Fruit fly (Drosophila melanogaster): ENCODE data around the gene CG13640.

Gene CG13640

dm6 chr3R:24870389-24871048 is 8.6 kb upstream of the CG13640 start, which contains the start of gene CycB3 (continued):
- TF ChIP-seq OdsH (GFP tag; optimal IDR thresholded peaks at IDR 0.05) (no peak), CG11294 (GFP tag; IDR thresholded peaks at IDR 0.05) (no peak), net (GFP tag; optimal IDR thresholded peaks at IDR 0.05) (no peak), CG34406 (GFP tag; optimal IDR thresholded peaks at IDR 0.05) (no peak), CG32006 (GFP tag; optimal IDR thresholded peaks at IDR 0.05) (no peak), CG6276 (GFP tag; optimal IDR thresholded peaks at IDR 0.05) (no peak), CG4318 (GFP tag; optimal IDR thresholded peaks at IDR 0.05) (no peak), CG6808 (GFP tag; optimal IDR thresholded peaks at IDR 0.05) (no peak), CG3032 (tag; optimal IDR thresholded peaks at IDR 0.05) (peak; percentile 14), CG3919 (GFP tag; optimal IDR thresholded peaks at IDR 0.05) (no peak), dsx (GFP tag; optimal IDR thresholded peaks at IDR 0.05; ENCODE audit: poor library complexity, severe bottlenecking) (no peak), svp (GFP tag) (no peak), CG8119 (GFP tag; IDR thresholded peaks at IDR 0.05) (no peak)

DNA sequence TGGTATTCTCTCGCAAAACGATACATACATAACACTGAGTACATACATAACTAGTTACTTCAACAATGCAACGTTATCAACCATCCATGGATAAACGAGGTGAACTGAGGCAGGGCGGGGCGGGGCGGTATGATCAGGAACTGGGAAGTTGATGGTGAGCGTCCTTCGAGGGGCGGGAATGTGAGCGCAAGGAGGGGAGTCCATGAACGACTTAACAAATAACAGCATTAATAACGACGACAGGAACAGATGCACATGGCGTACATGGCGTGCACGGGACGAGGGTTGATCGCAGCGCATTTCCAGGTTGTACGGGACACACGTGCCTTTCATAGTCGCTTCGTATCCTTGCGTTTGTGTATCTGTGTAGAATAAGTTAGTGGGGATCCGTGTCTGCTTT is 6.0 kb upstream of the CG13640 start:
- TF ChIP-seq Gug (GFP tag; IDR thresholded peaks at IDR 0.05) (no peak), CG6276 (GFP tag; optimal IDR thresholded peaks at IDR 0.05) (no peak), Blimp-1 (GFP tag; optimal IDR thresholded peaks at IDR 0.05) (no peak), esn (GFP tag; optimal IDR thresholded peaks at IDR 0.05) (no peak), Sox102F (GFP tag; optimal IDR thresholded peaks at IDR 0.05) (no peak), vri (GFP tag; optimal IDR thresholded peaks at IDR 0.05) (no peak)

- no peak for TF ChIP-seq topi (GFP tag; optimal IDR thresholded peaks at IDR 0.05)
- no peak for TF ChIP-seq achi (GFP tag; optimal IDR thresholded peaks at IDR 0.05)
- TF ChIP-seq salr (GFP tag; optimal IDR thresholded peaks at IDR 0.05): no peak
- no peak for TF ChIP-seq CG1621 (tag; optimal IDR thresholded peaks at IDR 0.05)
- no peak for TF ChIP-seq CG16779 (tag; optimal IDR thresholded peaks at IDR 0.05)
- no peak for TF ChIP-seq Sox14 (GFP tag; optimal IDR thresholded peaks at IDR 0.05)
- TF ChIP-seq ss (GFP tag; optimal IDR thresholded peaks at IDR 0.05): no peak
- no peak for TF ChIP-seq CG34406 (GFP tag; optimal IDR thresholded peaks at IDR 0.05)
- no peak for TF ChIP-seq CG6808 (GFP tag; optimal IDR thresholded peaks at IDR 0.05)
- no peak for TF ChIP-seq CG15336 (GFP tag; IDR thresholded peaks at IDR 0.05)
- no peak for TF ChIP-seq CG7368 (GFP tag; optimal IDR thresholded peaks at IDR 0.05)
Observed at dm6 chr3R:24866976-24867375, 5.0 kb upstream of the CG13640 start.

DNA sequence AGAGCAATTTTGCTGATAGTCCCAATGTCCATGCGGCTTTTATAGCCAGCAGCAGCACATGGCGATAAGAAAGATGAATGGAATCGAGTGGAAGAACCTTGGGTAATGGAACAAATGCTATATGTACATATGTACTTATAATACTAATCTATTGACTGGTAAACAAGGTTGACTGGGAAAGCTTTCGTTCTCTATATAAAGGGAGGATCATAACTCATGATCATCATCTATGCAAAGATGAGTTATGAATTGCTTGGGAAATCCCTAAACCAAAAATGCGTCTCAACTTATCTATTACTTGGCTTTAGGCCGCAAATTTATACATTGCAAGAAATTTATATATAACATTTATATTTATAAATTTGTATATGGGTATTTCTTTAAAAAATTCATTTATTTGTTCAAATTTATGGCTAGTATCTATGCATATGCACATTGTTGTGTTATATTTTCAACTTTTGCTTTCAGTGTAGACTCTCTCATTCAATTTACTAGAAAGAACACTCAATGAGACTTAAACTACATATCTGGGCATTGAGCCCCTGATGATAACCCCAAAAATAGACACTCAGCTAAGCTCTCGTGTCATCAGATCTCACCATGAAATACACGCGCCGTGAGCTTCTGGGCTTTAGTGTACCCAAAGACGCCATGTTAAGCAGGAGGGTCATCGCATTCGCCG is 2.9 kb upstream of the CG13640 start, which contains the start of the genes Srg1 and Elal:
Gene Srg1, minus strand, starts transcription at position 14 of the 682 bp plus-strand sequence.
Gene Elal, plus strand, starts transcription at position 632 of the 682 bp plus-strand sequence.
- TF ChIP-seq net (GFP tag; optimal IDR thresholded peaks at IDR 0.05): no peak
- TF ChIP-seq svp (GFP tag): peak; percentile 65
- 0 out of 3 replicates have a peak, but pooled peaks have one; percentile 29 for TF ChIP-seq eg (GFP tag; IDR thresholded peaks at IDR 0.05)
- TF ChIP-seq Eip78C (GFP tag): peak; percentile 57
- peak; percentile 18 for TF ChIP-seq Ets96B (tag; optimal IDR thresholded peaks at IDR 0.05)
- peak; percentile 12; the same call in 1 of the 2 replicates for TF ChIP-seq CG15336 (GFP tag; IDR thresholded peaks at IDR 0.05)
- no peak for TF ChIP-seq CG6792 (GFP tag; optimal IDR thresholded peaks at IDR 0.05)

- TF ChIP-seq CG1621 (tag; optimal IDR thresholded peaks at IDR 0.05) (no peak), spab (GFP tag; optimal IDR thresholded peaks at IDR 0.05) (no peak), Hr38 (GFP tag; optimal IDR thresholded peaks at IDR 0.05) (no peak), Gug (GFP tag; IDR thresholded peaks at IDR 0.05) (no peak), CG3032 (tag; optimal IDR thresholded peaks at IDR 0.05) (no peak), svp (GFP tag) (no peak), CG11902 (GFP tag; optimal IDR thresholded peaks at IDR 0.05) (no peak), CG16779 (tag; optimal IDR thresholded peaks at IDR 0.05) (no peak), Hr4 (GFP tag; optimal IDR thresholded peaks at IDR 0.05) (no peak), CG10669 (GFP tag; optimal IDR thresholded peaks at IDR 0.05) (no peak), CG6792 (GFP tag; optimal IDR thresholded peaks at IDR 0.05) (no peak), Sox14 (GFP tag; optimal IDR thresholded peaks at IDR 0.05) (no peak)
Observed at dm6 chr3R:24863894-24864293, 1.9 kb upstream of the CG13640 start.

Data from whole organism, prepupa.